Fruit fly (Drosophila melanogaster) whole organism, embryonic: ENCODE measurements around the gene CG31549.

ENCODE experiments used
- ATbp ChIP-seq: fragments of 200-800 bp; sonication (Bioruptor generic); optimal IDR thresholded peaks from 2 replicates; lab custom pipeline; 2017; ENCODE audit warnings: missing biosample characterization, mild to moderate bottlenecking, missing genetic modification characterization, missing genetic modification reagents
- CG10209 ChIP-seq: fragments of 200-800 bp; sonication (Bioruptor generic); optimal IDR thresholded peaks from 3 replicates; lab custom pipeline; 2017; ENCODE audit warnings: missing biosample characterization, mild to moderate bottlenecking, missing genetic modification characterization, missing genetic modification reagents
- CG10274 ChIP-seq: fragments of 200-800 bp; sonication (Bioruptor generic); optimal IDR thresholded peaks from 3 replicates; lab custom pipeline; 2017; ENCODE audit warnings: missing biosample characterization, mild to moderate bottlenecking, missing genetic modification characterization
- CG10366 ChIP-seq: fragments of 200-800 bp; sonication (Bioruptor generic); IDR thresholded peaks from 2 replicates; pipeline ENCODE4 v1.3.6; 2022; ENCODE audit warnings: missing biosample characterization, missing genetic modification characterization
- CG10979 ChIP-seq: fragments of 200-800 bp; sonication (Bioruptor generic); optimal IDR thresholded peaks from 2 replicates; lab custom pipeline; 2018; ENCODE audit warnings: missing biosample characterization, mild to moderate bottlenecking, missing genetic modification characterization, moderate library complexity
- CG12071 ChIP-seq: fragments of 200-800 bp; sonication (Bioruptor generic); optimal IDR thresholded peaks from 3 replicates; lab custom pipeline; 2018; ENCODE audit warnings: missing biosample characterization, mild to moderate bottlenecking, missing genetic modification characterization
- CG1233 ChIP-seq: fragments of 200-800 bp; sonication (Bioruptor generic); optimal IDR thresholded peaks from 4 replicates; lab custom pipeline; 2018; ENCODE audit warnings: missing biosample characterization, mild to moderate bottlenecking, missing genetic modification characterization
- CG12744 ChIP-seq: fragments of 200-800 bp; sonication (Bioruptor generic); optimal IDR thresholded peaks from 2 replicates; lab custom pipeline; 2016; ENCODE audit warnings: missing biosample characterization, missing genetic modification characterization
- CG13894 ChIP-seq: fragments of 200-800 bp; sonication (Bioruptor generic); optimal IDR thresholded peaks from 3 replicates; lab custom pipeline; 2018; ENCODE audit warnings: missing biosample characterization, mild to moderate bottlenecking, missing genetic modification characterization, moderate library complexity
- CG17328 ChIP-seq: fragments of 200-800 bp; sonication (Bioruptor generic); IDR thresholded peaks from 2 replicates; pipeline ENCODE4 v1.3.6; 2022; ENCODE audit warnings: missing biosample characterization, missing genetic modification characterization
- CG1832 ChIP-seq: fragments of 200-800 bp; sonication (Bioruptor generic); optimal IDR thresholded peaks from 2 replicates; lab custom pipeline; 2017; ENCODE audit warnings: missing biosample characterization, mild to moderate bottlenecking, missing genetic modification characterization, inconsistent platforms
- CG30403 ChIP-seq: fragments of 200-800 bp; sonication (Bioruptor generic); optimal IDR thresholded peaks from 3 replicates; lab custom pipeline; 2016; ENCODE audit warnings: missing biosample characterization, missing genetic modification characterization
- CG3407 ChIP-seq: fragments of 200-800 bp; sonication (Bioruptor generic); optimal IDR thresholded peaks from 2 replicates; lab custom pipeline; 2018; ENCODE audit warnings: missing biosample characterization, mild to moderate bottlenecking, missing genetic modification characterization
- CG43689 ChIP-seq: fragments of 200-800 bp; sonication (Bioruptor generic); IDR thresholded peaks from 2 replicates; pipeline ENCODE4 v1.3.6; 2022; ENCODE audit warnings: missing biosample characterization, missing genetic modification characterization
- CG4424 ChIP-seq: fragments of 200-800 bp; sonication (Bioruptor generic); optimal IDR thresholded peaks from 3 replicates; lab custom pipeline; 2016; ENCODE audit warnings: missing biosample characterization, missing genetic modification characterization
- CG4617 ChIP-seq: fragments of 200-800 bp; sonication (Bioruptor generic); optimal IDR thresholded peaks from 3 replicates; lab custom pipeline; 2016; ENCODE audit warnings: missing biosample characterization, missing genetic modification characterization, borderline replicate concordance
- CG6683 ChIP-seq: fragments of 200-800 bp; sonication (Bioruptor generic); optimal IDR thresholded peaks from 2 replicates; lab custom pipeline; 2017; ENCODE audit warnings: missing biosample characterization, mild to moderate bottlenecking, missing genetic modification characterization, missing genetic modification reagents
- CG7786 ChIP-seq: fragments of 200-800 bp; sonication (Bioruptor generic); optimal IDR thresholded peaks from 2 replicates; lab custom pipeline; 2016; ENCODE audit warnings: missing biosample characterization, missing genetic modification characterization
- CG8765 ChIP-seq: fragments of 200-800 bp; sonication (Bioruptor generic); IDR thresholded peaks from 2 replicates; pipeline ENCODE4 v1.3.6; 2022; ENCODE audit warnings: missing biosample characterization, missing genetic modification characterization
- CG8924 ChIP-seq: fragments of 200-800 bp; optimal IDR thresholded peaks from 3 replicates; lab custom pipeline; 2019; ENCODE audit warnings: missing biosample characterization, mild to moderate bottlenecking, missing genetic modification characterization, moderate library complexity
- CTCF ChIP-seq: fragments of 200-800 bp; sonication (Bioruptor generic); optimal IDR thresholded peaks from 2 replicates; lab custom pipeline; 2017; ENCODE audit warnings: missing biosample characterization, mild to moderate bottlenecking, missing genetic modification characterization, moderate library complexity
- Camta ChIP-seq: fragments of 200-800 bp; sonication (Bioruptor generic); optimal IDR thresholded peaks from 2 replicates; lab custom pipeline; 2016; ENCODE audit warnings: missing biosample characterization, missing genetic modification characterization
- Chrac-16 ChIP-seq: fragments of 200-800 bp; sonication (Bioruptor generic); optimal IDR thresholded peaks from 3 replicates; lab custom pipeline; 2016; ENCODE audit warnings: missing biosample characterization, missing genetic modification characterization
- Dp ChIP-seq: fragments of 200-800 bp; sonication (Bioruptor generic); optimal IDR thresholded peaks from 2 replicates; lab custom pipeline; 2018; ENCODE audit warnings: missing biosample characterization, mild to moderate bottlenecking, missing genetic modification characterization, moderate library complexity
- GATAe ChIP-seq: fragments of 200-800 bp; sonication (Bioruptor generic); conservative IDR thresholded peaks from 2 replicates; pipeline ENCODE4 v1.3.6; 2022; ENCODE audit warnings: missing biosample characterization, missing genetic modification characterization
- HHEX ChIP-seq: fragments of 200-800 bp; sonication (Bioruptor generic); optimal IDR thresholded peaks from 3 replicates; lab custom pipeline; 2017; ENCODE audit warnings: missing biosample characterization, mild to moderate bottlenecking, missing genetic modification characterization, missing genetic modification reagents
- HLH4C ChIP-seq: fragments of 200-800 bp; sonication (Bioruptor generic); IDR thresholded peaks from 3 replicates; pipeline ENCODE4 v1.3.6; 2022; ENCODE audit warnings: missing biosample characterization, missing genetic modification characterization; ENCODE audit not compliant: partially characterized antibody
- HmgD ChIP-seq: fragments of 200-800 bp; sonication (Bioruptor generic); optimal IDR thresholded peaks from 3 replicates; lab custom pipeline; 2016; ENCODE audit warnings: missing biosample characterization, missing genetic modification characterization
- Hsf ChIP-seq: fragments of 200-800 bp; sonication (Bioruptor generic); optimal IDR thresholded peaks from 3 replicates; lab custom pipeline; 2016; ENCODE audit warnings: missing biosample characterization, missing genetic modification characterization
- Rx ChIP-seq: fragments of 200-800 bp; sonication (Bioruptor generic); IDR thresholded peaks from 2 replicates; pipeline ENCODE4 v1.3.6; 2022; ENCODE audit warnings: missing biosample characterization, missing genetic modification characterization
- Side ChIP-seq: fragments of 200-800 bp; sonication (Bioruptor generic); optimal IDR thresholded peaks from 2 replicates; lab custom pipeline; 2016; ENCODE audit warnings: missing biosample characterization, missing genetic modification characterization
- ato ChIP-seq: fragments of 200-800 bp; sonication (Bioruptor generic); IDR thresholded peaks from 2 replicates; pipeline ENCODE4 v1.3.6; 2022; ENCODE audit warnings: missing biosample characterization, missing genetic modification characterization; ENCODE audit not compliant: partially characterized antibody
- btn ChIP-seq: fragments of 200-800 bp; sonication (Bioruptor generic); optimal IDR thresholded peaks from 2 replicates; lab custom pipeline; 2016; ENCODE audit warnings: missing biosample characterization, missing genetic modification characterization
- cad ChIP-seq: fragments of >200 bp; optimal IDR thresholded peaks from 2 replicates; lab custom pipeline; 2017; ENCODE audit warnings: missing biosample characterization, missing genetic modification characterization
- emc ChIP-seq: fragments of 200-800 bp; sonication (Bioruptor generic); optimal IDR thresholded peaks from 2 replicates; lab custom pipeline; 2016; ENCODE audit warnings: missing biosample characterization, missing genetic modification characterization
- eve ChIP-seq, 2 experiments: fragments of >200 bp; optimal IDR thresholded peaks; 2 replicates each; lab custom pipeline; 2017; ENCODE audit warnings: missing biosample characterization in 2 of 2, missing genetic modification characterization in 2 of 2
- ewg ChIP-seq: fragments of 200-800 bp; sonication (Bioruptor generic); optimal IDR thresholded peaks from 3 replicates; lab custom pipeline; 2017; ENCODE audit warnings: mild to moderate bottlenecking, missing biosample characterization, missing genetic modification reagents, missing genetic modification characterization
- eyg ChIP-seq: fragments of 200-800 bp; sonication (Bioruptor generic); optimal IDR thresholded peaks from 3 replicates; lab custom pipeline; 2016; ENCODE audit warnings: missing biosample characterization, missing genetic modification characterization
- knrl ChIP-seq: fragments of 200-800 bp; sonication (Bioruptor generic); IDR thresholded peaks from 3 replicates; pipeline ENCODE4 v1.3.6; 2022; ENCODE audit warnings: missing biosample characterization, missing genetic modification characterization; ENCODE audit not compliant: partially characterized antibody
- mam ChIP-seq: fragments of 200-800 bp; sonication (Bioruptor generic); optimal IDR thresholded peaks from 3 replicates; lab custom pipeline; 2016; ENCODE audit warnings: missing biosample characterization, missing genetic modification characterization
- mld ChIP-seq: fragments of 200-800 bp; sonication (Bioruptor generic); IDR thresholded peaks from 3 replicates; pipeline ENCODE4 v1.3.6; 2022; ENCODE audit warnings: missing biosample characterization, missing genetic modification characterization; ENCODE audit not compliant: partially characterized antibody
- nerfin-1 ChIP-seq: fragments of 200-800 bp; sonication (Bioruptor generic); optimal IDR thresholded peaks from 3 replicates; lab custom pipeline; 2019; ENCODE audit warnings: missing biosample characterization, mild to moderate bottlenecking, missing genetic modification characterization, moderate library complexity
- otp ChIP-seq: fragments of 200-800 bp; sonication (Bioruptor generic); IDR thresholded peaks from 3 replicates; pipeline ENCODE4, ENCODE4 v1.3.6; 2022; ENCODE audit warnings: missing biosample characterization, missing genetic modification characterization
- p53 ChIP-seq: fragments of 200-800 bp; sonication (Bioruptor generic); optimal IDR thresholded peaks from 2 replicates; lab custom pipeline; 2016; ENCODE audit warnings: missing biosample characterization, missing genetic modification characterization
- peb ChIP-seq: fragments of 200-800 bp; sonication (Bioruptor generic); IDR thresholded peaks from 2 replicates; pipeline ENCODE4 v1.3.6; 2022; ENCODE audit warnings: missing biosample characterization, missing genetic modification characterization
- sens ChIP-seq: fragments of 200-800 bp; sonication (Bioruptor generic); peaks from one replicate; lab custom pipeline; 2016; ENCODE audit warnings: missing biosample characterization, missing genetic modification characterization
- sisA ChIP-seq: fragments of 200-800 bp; sonication (Bioruptor generic); IDR thresholded peaks from 2 replicates; pipeline ENCODE4 v1.3.6; 2022; ENCODE audit warnings: missing biosample characterization, missing genetic modification characterization
- tap ChIP-seq: fragments of 200-800 bp; optimal IDR thresholded peaks from 3 replicates; lab custom pipeline; 2019; ENCODE audit warnings: missing biosample characterization, mild to moderate bottlenecking, missing genetic modification characterization, moderate library complexity
- toy ChIP-seq: fragments of 200-800 bp; sonication (Bioruptor generic); IDR thresholded peaks from 2 replicates; pipeline ENCODE4 v1.3.6; 2022; ENCODE audit warnings: missing biosample characterization, missing genetic modification characterization
- tup ChIP-seq: fragments of 200-800 bp; sonication (Bioruptor generic); optimal IDR thresholded peaks from 2 replicates; lab custom pipeline; 2016; ENCODE audit warnings: missing biosample characterization, mild to moderate bottlenecking, missing genetic modification characterization, moderate library complexity
- unpg ChIP-seq: fragments of 200-800 bp; sonication (Bioruptor generic); optimal IDR thresholded peaks from 3 replicates; lab custom pipeline; 2018; ENCODE audit warnings: missing biosample characterization, mild to moderate bottlenecking, missing genetic modification characterization, moderate library complexity
- z ChIP-seq: fragments of 200-800 bp; sonication (Bioruptor generic); IDR thresholded peaks from 3 replicates; pipeline ENCODE4 v1.3.6; 2022; ENCODE audit warnings: missing biosample characterization, missing genetic modification characterization
- zf30C ChIP-seq: fragments of 200-800 bp; sonication (Bioruptor generic); optimal IDR thresholded peaks from 3 replicates; lab custom pipeline; 2018; ENCODE audit warnings: missing biosample characterization, mild to moderate bottlenecking, missing genetic modification characterization

The CG31549 gene

dm6 chr3R:5613114-5613443, 18.9 kb upstream of the CG31549 start, which contains the start of gene Atu (continued):
- TF ChIP-seq CG12071 (no peak), nerfin-1 (tag; lab: Kevin White, UChicago) (peak; percentile 18), Side (no peak), btn (GFP tag; lab: Kevin White, UChicago) (no peak), tup (GFP tag; lab: Kevin White, UChicago) (no peak), CG1832 (no peak), Dp (GFP tag; lab: Kevin White, UChicago) (peak; percentile 38), CG17328 (GFP tag; lab: Robert Waterston, UW) (no peak), peb (GFP tag; lab: Robert Waterston, UW) (no peak), zf30C (GFP tag; lab: Kevin White, UChicago) (no peak), CG10366 (GFP tag; lab: Robert Waterston, UW) (no peak), emc (GFP tag; lab: Kevin White, UChicago) (no peak), Rx (GFP tag; lab: Robert Waterston, UW) (no peak), mam (GFP tag; lab: Kevin White, UChicago) (no peak), unpg (GFP tag; lab: Kevin White, UChicago) (no peak), CG30403 (GFP tag; lab: Kevin White, UChicago) (peak; percentile 54), CTCF (GFP tag; lab: Kevin White, UChicago) (no peak), toy (GFP tag; lab: Robert Waterston, UW) (no peak), CG4424 (peak; percentile 17), CG3407 (no peak), CG10209 (GFP tag; lab: Kevin White, UChicago) (no peak), eyg (no peak), CG8924 (tag; lab: Kevin White, UChicago) (peak; percentile 33), CG1233 (no peak), eve (GFP tag; optimal IDR thresholded peaks at IDR 0.05; lab: Kevin White, UChicago) (no peak), Chrac-16 (peak; percentile 28), CG7786 (GFP tag; lab: Kevin White, UChicago) (peak; percentile 55), CG12744 (GFP tag; lab: Kevin White, UChicago) (no peak), sens (GFP tag; lab: Kevin White, UChicago) (peak; percentile 88), HmgD (GFP tag; lab: Kevin White, UChicago) (peak; percentile 51), cad (GFP tag; lab: Kevin White, UChicago) (no peak), GATAe (GFP tag; lab: Robert Waterston, UW) (no peak), HHEX (GFP tag; lab: Kevin White, UChicago) (no peak), knrl (GFP tag; lab: Robert Waterston, UW) (peak; percentile 94), sisA (GFP tag; lab: Robert Waterston, UW) (no peak), p53 (GFP tag; lab: Kevin White, UChicago) (no peak), CG10274 (no peak), ewg (GFP tag; lab: Kevin White, UChicago) (peak; percentile 3), CG43689 (GFP tag; lab: Robert Waterston, UW) (no peak), mld (GFP tag; lab: Robert Waterston, UW) (peak; percentile 42; the same call in 1 of the 3 replicates), CG6683 (GFP tag; lab: Kevin White, UChicago) (no peak), HLH4C (GFP tag; lab: Robert Waterston, UW) (peak; percentile 93), CG13894 (peak; percentile 17), ato (GFP tag; lab: Robert Waterston, UW) (peak; percentile 73; the same call in 1 of the 2 replicates), CG4617 (GFP tag; lab: Kevin White, UChicago) (no peak), otp (no peak), CG8765 (GFP tag; lab: Robert Waterston, UW) (no peak), z (no peak), ATbp (no peak), Hsf (GFP tag; lab: Kevin White, UChicago) (peak; percentile 16), CG10979 (tag; lab: Kevin White, UChicago) (peak; percentile 32), tap (tag; lab: Kevin White, UChicago) (no peak), Camta (no peak)
